Fruit fly (Drosophila melanogaster) whole organism, pupa: ENCODE results near the gene CG6015.
A peak's percentile ranks its signal among the peaks of the same experiment; 100 is the strongest.

Experiments
- CG10348 ChIP-seq: fragments of 200-800 bp; sonication (Bioruptor generic); IDR thresholded peaks from 2 replicates; pipeline ENCODE4 v1.3.6; 2022; ENCODE audit warnings: missing biosample characterization, missing genetic modification characterization
- CG12605 ChIP-seq: fragments of 200-800 bp; sonication (Bioruptor generic); IDR thresholded peaks from 2 replicates; pipeline ENCODE4 v1.3.6; 2022; ENCODE audit warnings: missing biosample characterization, missing genetic modification characterization
- CG13204 ChIP-seq: fragments of 200-800 bp; sonication (Bioruptor generic); optimal IDR thresholded peaks from 2 replicates; lab custom pipeline; 2018; ENCODE audit warnings: missing biosample characterization, mild to moderate bottlenecking, missing genetic modification characterization, moderate library complexity
- CG14655 ChIP-seq: fragments of 200-800 bp; sonication (Bioruptor generic); optimal IDR thresholded peaks from 3 replicates; lab custom pipeline; 2017; ENCODE audit warnings: mild to moderate bottlenecking, missing biosample characterization, missing genetic modification reagents, missing genetic modification characterization
- CG15710 ChIP-seq: fragments of 200-800 bp; sonication (Bioruptor generic); optimal IDR thresholded peaks from 2 replicates; lab custom pipeline; 2018; ENCODE audit warnings: missing biosample characterization, mild to moderate bottlenecking, missing genetic modification characterization, moderate library complexity
- CG17806 ChIP-seq: fragments of 200-800 bp; sonication (Bioruptor generic); optimal IDR thresholded peaks from 2 replicates; lab custom pipeline; 2018; ENCODE audit warnings: missing biosample characterization, mild to moderate bottlenecking, missing genetic modification characterization, moderate library complexity
- CG32121 ChIP-seq: fragments of 200-800 bp; sonication (Bioruptor generic); IDR thresholded peaks from 2 replicates; pipeline ENCODE4 v1.3.6; 2022; ENCODE audit warnings: missing biosample characterization, missing genetic modification characterization
- CG34367 ChIP-seq: fragments of 200-800 bp; sonication (Bioruptor generic); optimal IDR thresholded peaks from 2 replicates; lab custom pipeline; 2018; ENCODE audit warnings: missing biosample characterization, mild to moderate bottlenecking, missing genetic modification characterization
- CG4496 ChIP-seq: fragments of 200-800 bp; sonication (Bioruptor generic); IDR thresholded peaks from 3 replicates; pipeline ENCODE4 v1.3.6; 2022; ENCODE audit warnings: missing biosample characterization, missing genetic modification characterization
- CG8159 ChIP-seq: fragments of 200-800 bp; sonication (Bioruptor generic); optimal IDR thresholded peaks from 3 replicates; lab custom pipeline; 2018; ENCODE audit warnings: missing biosample characterization, mild to moderate bottlenecking, missing genetic modification characterization, moderate library complexity
- CG8301 ChIP-seq: fragments of 200-800 bp; sonication (Bioruptor generic); optimal IDR thresholded peaks from 2 replicates; lab custom pipeline; 2018; ENCODE audit warnings: missing biosample characterization, mild to moderate bottlenecking, missing genetic modification characterization
- CG9948 ChIP-seq: fragments of 200-800 bp; sonication (Bioruptor generic); optimal IDR thresholded peaks from 2 replicates; lab custom pipeline; 2018; ENCODE audit warnings: missing biosample characterization, mild to moderate bottlenecking, missing genetic modification characterization, moderate library complexity
- D1 ChIP-seq: fragments of 200-800 bp; sonication (Bioruptor generic); optimal IDR thresholded peaks from 2 replicates; lab custom pipeline; 2018; ENCODE audit warnings: missing biosample characterization, mild to moderate bottlenecking, missing genetic modification characterization, moderate library complexity
- EcR ChIP-seq: fragments of 200-800 bp; sonication (Bioruptor generic); optimal IDR thresholded peaks from 3 replicates; lab custom pipeline; 2019; ENCODE audit warnings: missing biosample characterization, missing genetic modification characterization, mild to moderate bottlenecking, moderate library complexity, missing genetic modification reagents
- Ets98B ChIP-seq: fragments of 200-800 bp; sonication (Bioruptor generic); IDR thresholded peaks from 2 replicates; pipeline ENCODE4 v1.3.6; 2022; ENCODE audit warnings: missing biosample characterization, missing genetic modification characterization
- Pif1A ChIP-seq: fragments of 200-800 bp; sonication (Bioruptor generic); optimal IDR thresholded peaks from 3 replicates; lab custom pipeline; 2016; ENCODE audit warnings: missing biosample characterization, missing genetic modification characterization
- Pif1B ChIP-seq: fragments of 200-800 bp; sonication (Bioruptor generic); optimal IDR thresholded peaks from 3 replicates; lab custom pipeline; 2016; ENCODE audit warnings: missing biosample characterization, missing genetic modification characterization
- Snoo ChIP-seq: fragments of 200-800 bp; sonication (Bioruptor generic); optimal IDR thresholded peaks from 3 replicates; lab custom pipeline; 2017; ENCODE audit warnings: missing biosample characterization, mild to moderate bottlenecking, missing genetic modification characterization, inconsistent platforms
- fd96Ca ChIP-seq: fragments of 200-800 bp; sonication (Bioruptor generic); IDR thresholded peaks from 3 replicates; pipeline ENCODE4 v1.3.6; 2022; ENCODE audit warnings: missing biosample characterization, missing genetic modification characterization
- gl ChIP-seq: fragments of 200-800 bp; sonication (Bioruptor generic); optimal IDR thresholded peaks from 2 replicates; lab custom pipeline; 2018; ENCODE audit warnings: missing biosample characterization, mild to moderate bottlenecking, missing genetic modification characterization
- rn ChIP-seq: fragments of 200-800 bp; sonication (Bioruptor generic); IDR thresholded peaks from 2 replicates; pipeline ENCODE4 v1.3.6; 2022; ENCODE audit warnings: missing biosample characterization, missing genetic modification characterization

CG6015 gene

dm6 chr3R:22053740-22054139 lies 19.7 kb upstream of the CG6015 start:
- no peak for TF ChIP-seq Pif1B
- TF ChIP-seq CG14655 (GFP tag; lab: Kevin White, UChicago): no peak
- no peak for TF ChIP-seq EcR
- no peak for TF ChIP-seq rn (GFP tag; lab: Robert Waterston, UW)
- no peak for TF ChIP-seq gl
- no peak for TF ChIP-seq fd96Ca (GFP tag; lab: Robert Waterston, UW)
- no peak for TF ChIP-seq CG17806 (tag; lab: Kevin White, UChicago)
- no peak for TF ChIP-seq CG15710 (tag; lab: Kevin White, UChicago)
- TF ChIP-seq CG9948 (tag; lab: Kevin White, UChicago): no peak
- TF ChIP-seq Snoo (tag; lab: Kevin White, UChicago): no peak
- no peak for TF ChIP-seq CG34367 (tag; lab: Kevin White, UChicago)
- no peak for TF ChIP-seq CG13204
- TF ChIP-seq Ets98B (GFP tag; lab: Robert Waterston, UW): no peak
- no peak for TF ChIP-seq CG8301 (tag; lab: Kevin White, UChicago)
- no peak for TF ChIP-seq D1

- TF ChIP-seq CG4496 (GFP tag; lab: Robert Waterston, UW): no peak
- TF ChIP-seq rn (GFP tag; lab: Robert Waterston, UW): no peak
- TF ChIP-seq CG13204: no peak
- TF ChIP-seq Pif1A (GFP tag; lab: Kevin White, UChicago): no peak
- TF ChIP-seq D1: no peak
- no peak for TF ChIP-seq CG15710 (tag; lab: Kevin White, UChicago)
- no peak for TF ChIP-seq CG10348 (GFP tag; lab: Robert Waterston, UW)
- TF ChIP-seq Snoo (tag; lab: Kevin White, UChicago): no peak
- TF ChIP-seq Ets98B (GFP tag; lab: Robert Waterston, UW): no peak
- TF ChIP-seq CG9948 (tag; lab: Kevin White, UChicago): no peak
- no peak for TF ChIP-seq CG8159 (tag; lab: Kevin White, UChicago)
- TF ChIP-seq CG34367 (tag; lab: Kevin White, UChicago): no peak
- TF ChIP-seq CG12605 (GFP tag; lab: Robert Waterston, UW): no peak
- no peak for TF ChIP-seq Pif1B
- TF ChIP-seq CG17806 (tag; lab: Kevin White, UChicago): no peak
- TF ChIP-seq gl: no peak
- TF ChIP-seq EcR: no peak
- no peak for TF ChIP-seq CG32121
- TF ChIP-seq fd96Ca (GFP tag; lab: Robert Waterston, UW): no peak
These were observed 19.1 kb upstream of the CG6015 start for dm6 chr3R:22053202-22053601.

- no peak for TF ChIP-seq CG34367 (tag; lab: Kevin White, UChicago)
- no peak for TF ChIP-seq gl
- TF ChIP-seq CG14655 (GFP tag; lab: Kevin White, UChicago): no peak
- no peak for TF ChIP-seq CG15710 (tag; lab: Kevin White, UChicago)
- TF ChIP-seq CG9948 (tag; lab: Kevin White, UChicago): no peak
- TF ChIP-seq Pif1B: no peak
- no peak for TF ChIP-seq rn (GFP tag; lab: Robert Waterston, UW)
- TF ChIP-seq Ets98B (GFP tag; lab: Robert Waterston, UW): no peak
- TF ChIP-seq CG12605 (GFP tag; lab: Robert Waterston, UW): no peak
- TF ChIP-seq CG10348 (GFP tag; lab: Robert Waterston, UW): no peak
- no peak for TF ChIP-seq Snoo (tag; lab: Kevin White, UChicago)
- TF ChIP-seq EcR: no peak
- TF ChIP-seq CG17806 (tag; lab: Kevin White, UChicago): no peak
- TF ChIP-seq D1: no peak
- TF ChIP-seq CG32121: no peak
- TF ChIP-seq fd96Ca (GFP tag; lab: Robert Waterston, UW): no peak
- TF ChIP-seq CG13204: no peak
- TF ChIP-seq CG8301 (tag; lab: Kevin White, UChicago): no peak
These were observed 18.1 kb upstream of the CG6015 start for dm6 chr3R:22052235-22052634.

- TF ChIP-seq gl (no peak), EcR (no peak), Pif1A (GFP tag; lab: Kevin White, UChicago) (peak; percentile 64), CG13204 (no peak), CG32121 (peak; percentile 80), CG10348 (GFP tag; lab: Robert Waterston, UW) (0 out of 2 replicates have a peak, but pooled peaks have one; percentile 40), fd96Ca (GFP tag; lab: Robert Waterston, UW) (peak; percentile 77), Snoo (tag; lab: Kevin White, UChicago) (no peak), rn (GFP tag; lab: Robert Waterston, UW) (no peak), CG34367 (tag; lab: Kevin White, UChicago) (peak; percentile 34), CG15710 (tag; lab: Kevin White, UChicago) (peak; percentile 50), CG8301 (tag; lab: Kevin White, UChicago) (peak; percentile 75), CG14655 (GFP tag; lab: Kevin White, UChicago) (peak; percentile 80), CG9948 (tag; lab: Kevin White, UChicago) (peak; percentile 34), Ets98B (GFP tag; lab: Robert Waterston, UW) (peak; percentile 83), CG4496 (GFP tag; lab: Robert Waterston, UW) (no peak), CG8159 (tag; lab: Kevin White, UChicago) (peak; percentile 59), CG12605 (GFP tag; lab: Robert Waterston, UW) (peak; percentile 66), Pif1B (peak; percentile 15), D1 (no peak), CG17806 (tag; lab: Kevin White, UChicago) (peak; percentile 54)
These were observed 15.2 kb upstream of the CG6015 start for dm6 chr3R:22049134-22049796.

- TF ChIP-seq CG8301 (tag; lab: Kevin White, UChicago): no peak
- no peak for TF ChIP-seq CG12605 (GFP tag; lab: Robert Waterston, UW)
- no peak for TF ChIP-seq Pif1A (GFP tag; lab: Kevin White, UChicago)
- TF ChIP-seq rn (GFP tag; lab: Robert Waterston, UW): no peak
- TF ChIP-seq Ets98B (GFP tag; lab: Robert Waterston, UW): no peak
- no peak for TF ChIP-seq Snoo (tag; lab: Kevin White, UChicago)
- no peak for TF ChIP-seq CG34367 (tag; lab: Kevin White, UChicago)
- no peak for TF ChIP-seq CG14655 (GFP tag; lab: Kevin White, UChicago)
- TF ChIP-seq CG9948 (tag; lab: Kevin White, UChicago): no peak
- TF ChIP-seq EcR: no peak
- no peak for TF ChIP-seq CG32121
- TF ChIP-seq CG13204: no peak
These were observed 13.3 kb upstream of the CG6015 start for dm6 chr3R:22047412-22047811.
